Worm (Caenorhabditis elegans) whole organism, mixed stage, embryonic: Measurements from ENCODE around the gene F23B12.7.

ENCODE experiments used
- elt-3 ChIP-seq: fragments of 150-350 bp; optimal IDR thresholded peaks from 2 replicates; lab custom pipeline; 2014; ENCODE audit warnings: missing biosample characterization, missing genetic modification characterization
- flh-1 ChIP-seq: fragments of 200-800 bp; sonication (Bioruptor generic); optimal IDR thresholded peaks from 2 replicates; lab custom pipeline; 2018; ENCODE audit warnings: mild to moderate bottlenecking, missing genetic modification characterization, moderate library complexity, missing compliant biosample characterization
- mab-5 ChIP-seq: fragments of 150-350 bp; optimal IDR thresholded peaks from 2 replicates; lab custom pipeline; 2014; ENCODE audit warnings: missing biosample characterization, missing genetic modification characterization
- nhr-237 ChIP-seq: fragments of 150-350 bp; optimal IDR thresholded peaks from 2 replicates; lab custom pipeline; 2014; ENCODE audit warnings: missing biosample characterization, missing genetic modification characterization
- nhr-76 ChIP-seq: sonication (generic microtip); optimal IDR thresholded peaks from 2 replicates; lab custom pipeline; 2017; ENCODE audit warnings: missing biosample characterization, missing genetic modification characterization
- pha-4 ChIP-seq: fragments of 150-350 bp; optimal IDR thresholded peaks from 2 replicates; lab custom pipeline; 2018; ENCODE audit warnings: missing biosample characterization, missing genetic modification reagents, missing genetic modification characterization
- snpc-4 ChIP-seq: fragments of 150-350 bp; optimal IDR thresholded peaks from 2 replicates; lab custom pipeline; 2014; ENCODE audit warnings: missing biosample characterization, missing genetic modification characterization

DNA sequence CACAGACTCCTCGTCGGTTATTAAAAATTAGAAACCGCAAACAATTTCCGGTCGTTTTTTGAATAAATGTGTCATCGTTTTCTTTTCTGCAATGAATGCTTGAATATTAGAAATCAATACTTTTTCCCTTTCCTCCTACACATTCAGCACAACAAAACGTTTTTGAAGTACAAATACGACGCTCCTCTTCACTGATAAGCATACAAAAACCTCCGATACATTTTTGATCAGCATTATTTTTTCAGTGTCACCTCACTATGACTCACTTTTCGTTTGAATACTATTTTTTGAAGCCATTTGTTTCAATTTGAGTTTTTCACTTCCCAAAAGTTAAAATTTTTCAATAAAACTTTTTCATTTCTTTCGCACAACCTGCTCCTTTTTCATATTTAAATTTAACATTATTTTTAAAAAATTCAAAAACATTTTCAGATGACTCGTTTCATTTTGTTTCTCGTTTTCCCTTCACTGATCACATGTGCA is 33.3 kb downstream of the F23B12.7 start, which contains the start of gene R02D5.3:
- no peak for TF ChIP-seq snpc-4 (tag; lab: Kevin White, UChicago)
- TF ChIP-seq nhr-76 (tag; lab: Kevin White, UChicago) = no peak
- TF ChIP-seq flh-1 (GFP tag; lab: Kevin White, UChicago) = no peak
- no peak for TF ChIP-seq elt-3 (tag; lab: Kevin White, UChicago)
- TF ChIP-seq nhr-237 (tag; lab: Kevin White, UChicago) = no peak
- no peak for TF ChIP-seq mab-5 (tag; lab: Kevin White, UChicago)
- TF ChIP-seq pha-4 (tag; lab: Kevin White, UChicago) = no peak
